Worm (Caenorhabditis elegans): ENCODE measurements around the gene M199.9.
A peak's percentile ranks its signal among the peaks of the same experiment; 100 is the strongest.

Gene M199.9

DNA sequence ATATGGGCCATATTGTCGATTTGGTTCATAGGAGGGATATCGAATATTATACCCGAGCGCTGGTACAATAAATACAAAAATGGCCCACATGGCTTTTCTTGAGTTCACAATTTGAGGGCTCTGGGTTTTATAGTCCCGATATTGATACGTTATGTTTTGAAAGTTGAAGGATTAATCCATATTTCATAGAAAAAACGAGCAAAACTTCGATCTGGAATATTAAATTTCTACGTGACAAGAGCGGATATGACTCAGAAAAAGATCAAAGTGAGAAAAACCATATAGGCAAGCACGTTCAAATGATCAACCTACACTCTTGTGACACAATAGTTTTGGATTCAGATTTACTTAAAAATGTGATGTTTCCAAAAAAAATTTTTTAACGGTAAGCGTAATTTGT is 4.1 kb upstream of the M199.9 start, which contains the start of gene col-135 (continued):
- TF ChIP-seq snpc-1.1 (tag; optimal IDR thresholded peaks at IDR 0.05; ENCODE audit: insufficient read depth), result no peak
- no peak for TF ChIP-seq tlf-1 (GFP tag; optimal IDR thresholded peaks at IDR 0.05)
- TF ChIP-seq snpc-4 (GFP tag; optimal IDR thresholded peaks at IDR 0.05), result no peak
- no peak for TF ChIP-seq snpc-4 (tag; optimal IDR thresholded peaks at IDR 0.05)

DNA sequence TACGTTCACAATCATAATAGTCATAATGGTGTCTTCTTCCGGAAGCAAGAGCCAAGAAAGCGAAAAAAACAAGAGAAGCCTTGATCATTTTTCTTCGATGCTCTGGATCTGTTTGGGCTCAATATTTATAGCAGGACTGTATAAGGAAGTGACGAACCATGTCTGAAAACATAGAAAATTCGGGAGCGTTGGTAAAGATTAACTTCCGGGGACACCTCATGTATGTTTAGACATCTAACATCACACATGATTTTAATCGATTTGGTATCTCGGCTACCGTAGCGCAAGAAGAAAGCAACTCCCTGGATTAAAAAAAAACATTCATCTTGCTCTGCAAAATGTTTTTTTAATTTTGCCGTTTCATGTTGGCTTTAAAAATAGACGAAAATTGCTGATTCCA is 1.6 kb downstream of the M199.9 start, which contains the start of gene clec-190:
Gene clec-190, minus strand, starts transcription at position 101 of the 400 bp plus-strand sequence.
- no peak for TF ChIP-seq K11D2.4 (GFP tag; IDR thresholded peaks at IDR 0.05)
- no peak for TF ChIP-seq lin-40 (tag; optimal IDR thresholded peaks at IDR 0.05)
- TF ChIP-seq let-526 (GFP tag; IDR thresholded peaks at IDR 0.05), result no peak
- TF ChIP-seq cebp-1 (GFP tag; IDR thresholded peaks at IDR 0.05), result no peak
- no peak for TF ChIP-seq cebp-1 (tag; optimal IDR thresholded peaks at IDR 0.05)
- no peak for TF ChIP-seq F37B4.10 (GFP tag; IDR thresholded peaks at IDR 0.05)
- TF ChIP-seq F55B11.4 (tag; optimal IDR thresholded peaks at IDR 0.05; ENCODE audit: borderline replicate concordance, insufficient read depth), result no peak

DNA sequence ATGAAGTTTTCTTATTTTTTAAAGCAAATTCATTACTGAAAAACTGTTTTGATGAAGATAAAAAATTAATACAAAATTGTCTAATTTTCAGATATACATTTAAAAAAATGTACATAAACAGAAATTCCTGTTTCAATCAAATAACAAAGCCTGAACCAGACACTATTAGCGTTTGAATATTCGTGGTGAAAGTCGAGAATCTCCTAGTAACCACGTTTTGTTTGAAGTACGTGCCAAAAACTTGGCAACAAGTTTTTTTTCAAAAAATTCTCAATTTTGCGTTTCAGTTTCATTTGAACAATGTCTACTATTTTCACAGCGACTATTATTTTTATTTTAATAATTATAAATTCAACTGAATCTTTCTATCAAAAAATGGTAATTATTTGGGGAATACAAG is 4.7 kb downstream of the M199.9 start, which contains the start of gene M199.7:
Gene M199.7, plus strand, starts transcription at position 301 of the 400 bp plus-strand sequence.
- TF ChIP-seq nfya-2 (GFP tag; IDR thresholded peaks at IDR 0.05) (no peak), Y67H2A.10 (GFP tag; conservative IDR thresholded peaks at IDR 0.05) (no peak), B0261.1 (tag; optimal IDR thresholded peaks at IDR 0.05) (no peak), aptf-2 (GFP tag; conservative IDR thresholded peaks at IDR 0.05) (no peak), madf-6 (GFP tag; IDR thresholded peaks at IDR 0.05) (no peak), dpl-1 (GFP tag; optimal IDR thresholded peaks at IDR 0.05) (no peak), madf-3 (GFP tag; IDR thresholded peaks at IDR 0.05) (no peak)

DNA sequence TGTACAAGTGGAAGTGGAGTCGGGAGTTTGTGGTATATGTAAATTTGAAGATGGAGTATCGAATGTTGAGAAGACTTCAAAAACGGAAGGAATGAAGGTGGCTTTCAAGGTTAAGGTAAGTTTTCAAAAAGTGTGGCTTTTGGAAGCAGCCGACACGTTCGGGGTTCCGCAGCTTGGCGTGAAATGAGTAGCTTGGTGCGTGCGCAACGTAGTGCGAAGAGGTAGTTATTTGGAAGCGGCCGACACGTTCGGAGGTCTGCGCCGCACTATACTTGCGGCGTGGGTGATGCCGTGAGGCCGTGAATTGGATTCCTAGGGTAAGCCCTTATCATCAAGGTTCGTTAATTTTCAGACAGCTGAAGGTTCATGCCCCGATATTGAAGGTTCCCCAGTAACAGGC is 6.9 kb downstream of the M199.9 start, which contains the start of gene clec-189:
Gene clec-189, plus strand, starts transcription at position 92 of the 400 bp plus-strand sequence.
- no peak for TF ChIP-seq snpc-4 (GFP tag; optimal IDR thresholded peaks at IDR 0.05)
- peak in 2 of 4 experiments; percentile 66 to 91 for TF ChIP-seq snpc-4 (tag; optimal IDR thresholded peaks at IDR 0.05)
- TF ChIP-seq zfh-2 (GFP tag; conservative IDR thresholded peaks at IDR 0.05), result 0 out of 2 replicates have a peak, but pooled peaks have one; percentile 10
- no peak for TF ChIP-seq T26A5.8 (tag; optimal IDR thresholded peaks at IDR 0.05)

DNA sequence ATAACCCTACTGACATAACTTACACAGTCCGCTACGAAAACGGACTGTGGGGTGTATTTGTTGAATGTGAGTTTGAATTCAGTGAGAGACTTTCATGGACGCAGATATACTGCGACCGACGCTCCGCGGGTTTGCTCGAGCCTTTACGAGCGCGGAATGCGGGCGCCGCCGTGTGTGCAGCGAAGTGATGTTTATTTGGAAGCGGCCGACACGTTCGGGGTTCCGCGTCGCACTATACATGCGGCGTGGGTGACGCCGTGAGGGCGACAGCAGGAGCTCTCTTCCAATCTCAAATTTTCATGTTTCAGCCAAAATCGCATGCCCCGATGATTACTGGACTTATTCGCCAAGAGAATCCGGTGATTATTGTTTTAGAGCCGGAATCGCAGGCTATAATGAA is 8.4 kb downstream of the M199.9 start:
- TF ChIP-seq F10E7.11 (tag; optimal IDR thresholded peaks at IDR 0.05) (no peak), ets-4 (GFP tag; optimal IDR thresholded peaks at IDR 0.05) (no peak), tbx-9 (tag; optimal IDR thresholded peaks at IDR 0.05; ENCODE audit: borderline replicate concordance) (no peak), snpc-4 (GFP tag; optimal IDR thresholded peaks at IDR 0.05) (no peak), snpc-4 (tag; optimal IDR thresholded peaks at IDR 0.05) (peak in 3 of 4 experiments; percentile 19 to 96 (median 55)), hlh-26 (GFP tag; conservative IDR thresholded peaks at IDR 0.05) (no peak), hmg-1.2 (GFP tag; IDR thresholded peaks at IDR 0.05) (peak; percentile 39; the same call in 1 of the 2 replicates), F57C9.4 (tag; optimal IDR thresholded peaks at IDR 0.05) (no peak), zfh-2 (GFP tag; conservative IDR thresholded peaks at IDR 0.05) (peak; percentile 55), attf-6 (GFP tag; IDR thresholded peaks at IDR 0.05) (peak; percentile 62; the same call in 1 of the 2 replicates), snpc-1.3 (tag; optimal IDR thresholded peaks at IDR 0.05; ENCODE audit: insufficient read depth) (no peak), cebp-2 (GFP tag; IDR thresholded peaks at IDR 0.05) (no peak)

DNA sequence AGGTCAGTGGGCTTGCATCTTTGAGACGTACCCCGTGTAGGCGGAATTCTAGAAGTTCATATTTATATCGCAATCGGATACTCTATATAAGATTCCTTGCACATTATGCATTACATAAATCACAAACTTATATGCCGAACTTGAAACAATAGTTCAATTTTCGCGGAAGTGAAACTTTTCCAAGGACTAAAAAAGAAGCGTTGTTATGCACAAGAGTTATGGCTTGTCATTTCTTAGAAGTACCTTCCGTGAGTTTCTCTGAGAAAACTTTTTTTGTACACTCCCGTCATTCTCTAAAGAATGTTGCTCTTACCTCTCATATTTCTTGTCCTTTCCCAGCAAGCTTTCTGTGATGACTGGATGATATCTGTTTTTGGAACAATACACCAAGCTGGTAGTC is 9.2 kb downstream of the M199.9 start, which contains the start of gene M199.136:
Gene M199.136, plus strand, starts transcription at position 301 of the 400 bp plus-strand sequence.
- TF ChIP-seq nfyb-1 (GFP tag; IDR thresholded peaks at IDR 0.05), result no peak
- no peak for TF ChIP-seq tbx-9 (tag; optimal IDR thresholded peaks at IDR 0.05; ENCODE audit: borderline replicate concordance)
- no peak for TF ChIP-seq lir-1 (GFP tag; conservative IDR thresholded peaks at IDR 0.05)
- TF ChIP-seq F23B12.7 (tag; optimal IDR thresholded peaks at IDR 0.05; ENCODE audit: insufficient read depth), result no peak
- TF ChIP-seq lin-40 (tag; optimal IDR thresholded peaks at IDR 0.05), result no peak
- no peak for TF ChIP-seq hsf-1 (GFP tag; IDR thresholded peaks at IDR 0.05)
- TF ChIP-seq madf-10 (tag; optimal IDR thresholded peaks at IDR 0.05), result no peak
- TF ChIP-seq B0336.3 (GFP tag; IDR thresholded peaks at IDR 0.05), result no peak
- TF ChIP-seq egrh-3 (GFP tag; IDR thresholded peaks at IDR 0.05), result no peak
- TF ChIP-seq nfya-1 (tag; optimal IDR thresholded peaks at IDR 0.05; ENCODE audit: borderline replicate concordance, insufficient read depth), result no peak
- no peak for TF ChIP-seq attf-6 (GFP tag; IDR thresholded peaks at IDR 0.05)
- no peak for TF ChIP-seq F52B5.7 (tag; optimal IDR thresholded peaks at IDR 0.05)
- TF ChIP-seq hlh-12 (tag; optimal IDR thresholded peaks at IDR 0.05), result no peak
- TF ChIP-seq dpff-1 (tag; optimal IDR thresholded peaks at IDR 0.05), result no peak

Measured in whole organism, young adult.